Worm (Caenorhabditis elegans) whole organism, young adult: Measurements from ENCODE around the gene F01D5.10.

Experiments
- B0035.1 ChIP-seq: sonication (generic microtip); optimal IDR thresholded peaks from 2 replicates; lab custom pipeline; 2016; ENCODE audit warnings: missing genetic modification characterization, mild to moderate bottlenecking, missing compliant biosample characterization, missing genotype, missing genetic modification reagents
- B0261.1 ChIP-seq: sonication (generic microtip); optimal IDR thresholded peaks from 2 replicates; lab custom pipeline; 2016; ENCODE audit warnings: mild to moderate bottlenecking, missing genetic modification characterization, moderate library complexity, missing compliant biosample characterization
- B0336.3 ChIP-seq: fragments of 200-800 bp; sonication (Bioruptor generic); IDR thresholded peaks from 2 replicates; pipeline ENCODE4 v1.3.6; 2022; ENCODE audit warnings: missing genetic modification characterization, missing compliant biosample characterization
- C17E4.6 ChIP-seq: fragments of 200-800 bp; sonication (Bioruptor generic); IDR thresholded peaks from 2 replicates; pipeline ENCODE4 v1.3.6; 2022; ENCODE audit warnings: missing genetic modification reagents, missing genetic modification characterization, missing compliant biosample characterization
- F22D6.2 ChIP-seq: sonication (generic microtip); optimal IDR thresholded peaks from 2 replicates; lab custom pipeline; 2016; ENCODE audit warnings: mild to moderate bottlenecking, missing genetic modification characterization, missing compliant biosample characterization
- F39B2.1 ChIP-seq: fragments of 200-800 bp; sonication (Bioruptor generic); IDR thresholded peaks from 2 replicates; pipeline ENCODE4 v1.3.6; 2022; ENCODE audit warnings: missing genetic modification reagents, missing genetic modification characterization, missing compliant biosample characterization
- F57A8.1 ChIP-seq: fragments of 200-800 bp; sonication (Bioruptor generic); optimal IDR thresholded peaks from 2 replicates; lab custom pipeline; 2018; ENCODE audit warnings: mild to moderate bottlenecking, missing genetic modification characterization, moderate library complexity, missing compliant biosample characterization
- K11D2.4 ChIP-seq: fragments of 200-800 bp; sonication (Bioruptor generic); IDR thresholded peaks from 2 replicates; pipeline ENCODE4 v1.3.6; 2022; ENCODE audit warnings: missing genetic modification reagents, missing genetic modification characterization, missing compliant biosample characterization
- T26A5.8 ChIP-seq: sonication (generic microtip); optimal IDR thresholded peaks from 2 replicates; lab custom pipeline; 2016; ENCODE audit warnings: missing genetic modification characterization, missing compliant biosample characterization
- Y53G8AR.9 ChIP-seq: fragments of 200-800 bp; sonication (Bioruptor generic); conservative IDR thresholded peaks from 2 replicates; pipeline ENCODE4 v1.3.6; 2022; ENCODE audit warnings: missing genetic modification reagents, missing genetic modification characterization, missing compliant biosample characterization
- Y56A3A.18 ChIP-seq: fragments of 200-800 bp; sonication (Bioruptor generic); IDR thresholded peaks from 2 replicates; pipeline ENCODE4 v1.3.6; 2022; ENCODE audit warnings: missing genetic modification reagents, missing genetic modification characterization, missing compliant biosample characterization
- Y67H2A.10 ChIP-seq: fragments of 200-800 bp; sonication (Bioruptor generic); conservative IDR thresholded peaks from 2 replicates; pipeline ENCODE4 v1.3.6; 2022; ENCODE audit warnings: missing genetic modification reagents, missing genetic modification characterization, missing compliant biosample characterization
- Y79H2A.3 ChIP-seq: fragments of 200-800 bp; sonication (Bioruptor generic); conservative IDR thresholded peaks from 2 replicates; pipeline ENCODE4 v1.3.6; 2022; ENCODE audit warnings: missing genetic modification reagents, missing genetic modification characterization, missing compliant biosample characterization
- ZK185.1 ChIP-seq: sonication (generic microtip); optimal IDR thresholded peaks from 2 replicates; lab custom pipeline; 2016; ENCODE audit warnings: mild to moderate bottlenecking, missing genetic modification characterization, missing compliant biosample characterization; ENCODE audit not compliant: poor library complexity, severe bottlenecking
- atf-7 ChIP-seq: sonication (generic microtip); optimal IDR thresholded peaks from 2 replicates; lab custom pipeline; 2017; ENCODE audit warnings: mild to moderate bottlenecking, missing genetic modification characterization, missing compliant biosample characterization
- attf-3 ChIP-seq: fragments of 200-800 bp; sonication (Bioruptor generic); conservative IDR thresholded peaks from 2 replicates; pipeline ENCODE4 v1.3.6; 2022; ENCODE audit warnings: missing genetic modification reagents, missing genetic modification characterization, missing compliant biosample characterization
- attf-5 ChIP-seq: fragments of 200-800 bp; sonication (Bioruptor generic); optimal IDR thresholded peaks from 2 replicates; lab custom pipeline; 2018; ENCODE audit warnings: mild to moderate bottlenecking, missing genetic modification characterization, missing compliant biosample characterization
- attf-6 ChIP-seq: fragments of 200-800 bp; sonication (Bioruptor generic); IDR thresholded peaks from 2 replicates; pipeline ENCODE4 v1.3.6; 2022; ENCODE audit warnings: missing genetic modification reagents, missing genetic modification characterization, missing compliant biosample characterization
- bed-2 ChIP-seq: fragments of 200-800 bp; sonication (Bioruptor generic); IDR thresholded peaks from 2 replicates; pipeline ENCODE4 v1.3.6; 2022; ENCODE audit warnings: missing genetic modification reagents, missing genetic modification characterization, missing compliant biosample characterization
- ceh-100 ChIP-seq: fragments of 200-800 bp; sonication (Bioruptor generic); IDR thresholded peaks from 2 replicates; pipeline ENCODE4 v1.3.6; 2022; ENCODE audit warnings: missing genetic modification reagents, missing genetic modification characterization, missing compliant biosample characterization
- ceh-58 ChIP-seq: fragments of 200-800 bp; sonication (Bioruptor generic); IDR thresholded peaks from 2 replicates; pipeline ENCODE4 v1.3.6; 2022; ENCODE audit warnings: missing genetic modification characterization, missing compliant biosample characterization
- ceh-79 ChIP-seq: sonication (generic microtip); optimal IDR thresholded peaks from 2 replicates; lab custom pipeline; 2017; ENCODE audit warnings: mild to moderate bottlenecking, missing genetic modification characterization, missing compliant biosample characterization
- chd-7 ChIP-seq: sonication (generic microtip); optimal IDR thresholded peaks from 2 replicates; lab custom pipeline; 2016; ENCODE audit warnings: mild to moderate bottlenecking, missing genetic modification characterization, moderate library complexity, missing compliant biosample characterization
- dpl-1 ChIP-seq: fragments of 150-350 bp; optimal IDR thresholded peaks from 2 replicates; lab custom pipeline; 2014; ENCODE audit warnings: missing biosample characterization, missing genetic modification reagents, missing genetic modification characterization
- egl-18 ChIP-seq: fragments of 200-800 bp; sonication (Bioruptor generic); IDR thresholded peaks from 2 replicates; pipeline ENCODE4 v1.3.6; 2022; ENCODE audit warnings: missing genetic modification reagents, missing genetic modification characterization, missing compliant biosample characterization
- ekl-4 ChIP-seq: fragments of 200-800 bp; sonication (Bioruptor generic); IDR thresholded peaks from 2 replicates; pipeline ENCODE4 v1.3.6; 2022; ENCODE audit warnings: missing genetic modification reagents, missing genetic modification characterization, missing compliant biosample characterization
- fkh-3 ChIP-seq: sonication (generic microtip); optimal IDR thresholded peaks from 2 replicates; lab custom pipeline; 2016; ENCODE audit warnings: mild to moderate bottlenecking, missing genetic modification characterization, missing compliant biosample characterization
- hrde-1 ChIP-seq: sonication (generic microtip); optimal IDR thresholded peaks from 2 replicates; lab custom pipeline; 2016; ENCODE audit warnings: missing genetic modification characterization, mild to moderate bottlenecking, missing compliant biosample characterization, moderate library complexity, missing genotype, missing genetic modification reagents, borderline replicate concordance
- let-607 ChIP-seq, 2 experiments: fragments of 200-800 bp in 1 of 2; sonication (Bioruptor generic) in 1 of 2; sonication (generic microtip) in 1 of 2; optimal IDR thresholded peaks; 2 replicates each; lab custom pipeline; 2016 to 2018; ENCODE audit warnings: mild to moderate bottlenecking in 2 of 2, missing compliant biosample characterization in 2 of 2, missing genetic modification characterization in 2 of 2, moderate library complexity in 2 of 2, missing genotype in 1 of 2
- lsl-1 ChIP-seq: fragments of 200-800 bp; sonication (Bioruptor generic); optimal IDR thresholded peaks from 2 replicates; lab custom pipeline; 2018; ENCODE audit warnings: mild to moderate bottlenecking, missing genetic modification characterization, moderate library complexity, missing compliant biosample characterization
- madf-10 ChIP-seq: sonication (generic microtip); optimal IDR thresholded peaks from 2 replicates; lab custom pipeline; 2016; ENCODE audit warnings: mild to moderate bottlenecking, missing genetic modification characterization, missing compliant biosample characterization
- madf-8 ChIP-seq: fragments of 200-800 bp; sonication (Bioruptor generic); conservative IDR thresholded peaks from 2 replicates; pipeline ENCODE4 v1.3.6; 2022; ENCODE audit warnings: missing genetic modification reagents, missing genetic modification characterization, missing compliant biosample characterization
- mxl-1 ChIP-seq: sonication (generic microtip); optimal IDR thresholded peaks from 2 replicates; lab custom pipeline; 2016; ENCODE audit warnings: missing genetic modification characterization, missing compliant biosample characterization
- nfyb-1 ChIP-seq: fragments of 200-800 bp; sonication (Bioruptor generic); IDR thresholded peaks from 2 replicates; pipeline ENCODE4 v1.3.6; 2022; ENCODE audit warnings: missing genetic modification reagents, missing genetic modification characterization, missing compliant biosample characterization
- nhr-120 ChIP-seq: fragments of 200-800 bp; sonication (Bioruptor generic); IDR thresholded peaks from 2 replicates; pipeline ENCODE4 v1.3.6; 2022; ENCODE audit warnings: missing genetic modification characterization, missing compliant biosample characterization
- nhr-179 ChIP-seq: sonication (generic microtip); optimal IDR thresholded peaks from 2 replicates; lab custom pipeline; 2016; ENCODE audit warnings: mild to moderate bottlenecking, missing genetic modification characterization, missing compliant biosample characterization
- nhr-80 ChIP-seq: sonication (generic microtip); optimal IDR thresholded peaks from 2 replicates; lab custom pipeline; 2016; ENCODE audit warnings: missing genetic modification characterization, missing compliant biosample characterization
- pha-4 ChIP-seq: fragments of 150-350 bp; sonication (generic microtip); optimal IDR thresholded peaks from 2 replicates; lab custom pipeline; 2014; ENCODE audit warnings: missing biosample characterization, missing genetic modification reagents, missing genetic modification characterization
- repo-1 ChIP-seq: sonication (generic microtip); optimal IDR thresholded peaks from 2 replicates; lab custom pipeline; 2017; ENCODE audit warnings: mild to moderate bottlenecking, missing genetic modification characterization, missing compliant biosample characterization
- sdz-38 ChIP-seq: sonication (generic microtip); optimal IDR thresholded peaks from 2 replicates; lab custom pipeline; 2016; ENCODE audit warnings: missing genotype, missing genetic modification characterization, missing compliant biosample characterization
- snpc-1.1 ChIP-seq: sonication (generic microtip); optimal IDR thresholded peaks from 2 replicates; lab custom pipeline; 2017; ENCODE audit warnings: missing genetic modification characterization, mild to moderate bottlenecking, missing compliant biosample characterization, antibody characterized with exemption, moderate library complexity, missing genotype, missing genetic modification reagents; ENCODE audit not compliant: insufficient read depth
- snpc-1.3 ChIP-seq: sonication (generic microtip); optimal IDR thresholded peaks from 2 replicates; lab custom pipeline; 2017; ENCODE audit warnings: missing genetic modification characterization, mild to moderate bottlenecking, missing compliant biosample characterization, antibody characterized with exemption, moderate library complexity, missing genotype, missing genetic modification reagents; ENCODE audit not compliant: insufficient read depth
- sptf-2 ChIP-seq: fragments of 200-800 bp; sonication (Bioruptor generic); optimal IDR thresholded peaks from 2 replicates; lab custom pipeline; 2018; ENCODE audit warnings: mild to moderate bottlenecking, missing genetic modification characterization, missing compliant biosample characterization
- tlf-1 ChIP-seq: fragments of 200-800 bp; sonication (Bioruptor generic); optimal IDR thresholded peaks from 2 replicates; lab custom pipeline; 2018; ENCODE audit warnings: mild to moderate bottlenecking, missing genetic modification characterization, missing compliant biosample characterization
- unc-62 ChIP-seq: fragments of 150-350 bp; optimal IDR thresholded peaks from 2 replicates; lab custom pipeline; 2014; ENCODE audit warnings: missing biosample characterization, missing genetic modification reagents, missing genetic modification characterization
- ztf-22 ChIP-seq: fragments of 200-800 bp; sonication (Bioruptor generic); optimal IDR thresholded peaks from 2 replicates; lab custom pipeline; 2018; ENCODE audit warnings: mild to moderate bottlenecking, missing genetic modification characterization, moderate library complexity, missing compliant biosample characterization
- ztf-25 ChIP-seq: fragments of 200-800 bp; sonication (Bioruptor generic); IDR thresholded peaks from 2 replicates; pipeline ENCODE4 v1.3.6; 2022; ENCODE audit warnings: missing genetic modification reagents, missing genetic modification characterization, missing compliant biosample characterization
- ztf-28 ChIP-seq: fragments of 200-800 bp; sonication (Bioruptor generic); IDR thresholded peaks from 2 replicates; pipeline ENCODE4 v1.3.6; 2022; ENCODE audit warnings: missing genetic modification reagents, missing genetic modification characterization, missing compliant biosample characterization
- ztf-6 ChIP-seq: fragments of 200-800 bp; sonication (Bioruptor generic); IDR thresholded peaks from 2 replicates; pipeline ENCODE4 v1.3.6; 2022; ENCODE audit warnings: missing genetic modification reagents, missing genetic modification characterization, missing compliant biosample characterization

The F01D5.10 gene

ce11 chrII:14032705-14033104, 11.6 kb upstream of the F01D5.10 start (continued):
- no peak for TF ChIP-seq ztf-6
- TF ChIP-seq attf-3 (GFP tag; lab: Robert Waterston, UW), result no peak
- no peak for TF ChIP-seq ztf-22
- TF ChIP-seq F39B2.1 (GFP tag; lab: Robert Waterston, UW), result no peak
- no peak for TF ChIP-seq ceh-58 (GFP tag; lab: Robert Waterston, UW)
- no peak for TF ChIP-seq snpc-1.1
- no peak for TF ChIP-seq fkh-3 (tag; lab: Kevin White, UChicago)
- TF ChIP-seq T26A5.8 (tag; lab: Kevin White, UChicago), result no peak
- TF ChIP-seq lsl-1, result no peak
- TF ChIP-seq repo-1 (tag; lab: Kevin White, UChicago), result no peak
- no peak for TF ChIP-seq attf-5 (GFP tag; lab: Kevin White, UChicago)
- no peak for TF ChIP-seq madf-10 (tag; lab: Kevin White, UChicago)
- no peak for TF ChIP-seq egl-18 (GFP tag; lab: Robert Waterston, UW)
- no peak for TF ChIP-seq nhr-80
- TF ChIP-seq madf-8 (GFP tag; lab: Robert Waterston, UW), result no peak
- TF ChIP-seq attf-6 (GFP tag; lab: Robert Waterston, UW), result no peak
- TF ChIP-seq unc-62 (GFP tag; lab: Kevin White, UChicago), result no peak
- TF ChIP-seq nhr-120 (GFP tag; lab: Robert Waterston, UW), result no peak
- 0 out of 2 replicates have a peak, but pooled peaks have one; percentile 56 for TF ChIP-seq B0336.3
- TF ChIP-seq bed-2 (GFP tag; lab: Robert Waterston, UW), result no peak
- TF ChIP-seq Y67H2A.10, result no peak
- peak; percentile 66 for TF ChIP-seq K11D2.4 (GFP tag; lab: Robert Waterston, UW)
- no peak; the same call in 1 of the 2 replicates for TF ChIP-seq Y53G8AR.9 (GFP tag; lab: Robert Waterston, UW)
- no peak for TF ChIP-seq ZK185.1 (tag; lab: Kevin White, UChicago)
- TF ChIP-seq atf-7 (tag; lab: Kevin White, UChicago), result no peak
- no peak for TF ChIP-seq C17E4.6 (GFP tag; lab: Robert Waterston, UW)
- no peak for TF ChIP-seq snpc-1.3 (tag; lab: Kevin White, UChicago)
- TF ChIP-seq tlf-1 (GFP tag; lab: Kevin White, UChicago), result no peak
- TF ChIP-seq sdz-38, result no peak
- TF ChIP-seq let-607 (tag; optimal IDR thresholded peaks at IDR 0.05; lab: Kevin White, UChicago), result no peak
- no peak for TF ChIP-seq B0035.1 (tag; lab: Kevin White, UChicago)
- no peak for TF ChIP-seq dpl-1
- TF ChIP-seq sptf-2 (GFP tag; lab: Kevin White, UChicago), result no peak
- TF ChIP-seq ceh-79 (tag; lab: Kevin White, UChicago), result no peak
- no peak for TF ChIP-seq ekl-4 (GFP tag; lab: Robert Waterston, UW)
- peak; percentile 3 for TF ChIP-seq chd-7
- no peak for TF ChIP-seq hrde-1 (tag; lab: Kevin White, UChicago)
- TF ChIP-seq ceh-100 (GFP tag; lab: Robert Waterston, UW), result peak; percentile 46; the same call in 1 of the 2 replicates
- TF ChIP-seq F22D6.2 (tag; lab: Kevin White, UChicago), result no peak
- TF ChIP-seq Y79H2A.3 (GFP tag; lab: Robert Waterston, UW), result no peak
- TF ChIP-seq nhr-179, result no peak
- no peak for TF ChIP-seq F57A8.1
- TF ChIP-seq ztf-25 (GFP tag; lab: Robert Waterston, UW), result no peak
- no peak for TF ChIP-seq Y56A3A.18 (GFP tag; lab: Robert Waterston, UW)
- TF ChIP-seq B0261.1, result no peak
- no peak for TF ChIP-seq ztf-28
- TF ChIP-seq nfyb-1, result peak; percentile 72; the same call in 1 of the 2 replicates
- TF ChIP-seq pha-4 (tag; lab: Kevin White, UChicago), result no peak
- TF ChIP-seq mxl-1 (tag; lab: Kevin White, UChicago), result peak; percentile 14
